Fruit fly (Drosophila melanogaster) whole organism, embryonic: Measurements from ENCODE around the gene CG6654.

ENCODE experiments used
- Adf1 ChIP-seq: fragments of 200-800 bp; sonication (Bioruptor generic); IDR thresholded peaks from 2 replicates; pipeline ENCODE4 v1.3.6; 2022; ENCODE audit warnings: missing biosample characterization, missing genetic modification characterization
- Antp ChIP-seq: fragments of 200-800 bp; sonication (Bioruptor generic); optimal IDR thresholded peaks from 3 replicates; lab custom pipeline; 2016; ENCODE audit warnings: missing biosample characterization, missing genetic modification characterization
- BEAF-32 ChIP-seq: fragments of 200-800 bp; sonication (Bioruptor generic); optimal IDR thresholded peaks from 3 replicates; lab custom pipeline; 2017; ENCODE audit warnings: missing biosample characterization, missing genetic modification characterization, mild to moderate bottlenecking, moderate library complexity, missing genetic modification reagents
- Bdp1 ChIP-seq: fragments of 200-800 bp; sonication (Bioruptor generic); optimal IDR thresholded peaks from 3 replicates; lab custom pipeline; 2016; ENCODE audit warnings: missing biosample characterization, missing genetic modification characterization
- BtbVII ChIP-seq: fragments of 200-800 bp; sonication (Bioruptor generic); optimal IDR thresholded peaks from 3 replicates; lab custom pipeline; 2017; ENCODE audit warnings: missing biosample characterization, mild to moderate bottlenecking, missing genetic modification characterization
- Bteb2 ChIP-seq: fragments of 200-800 bp; sonication (Bioruptor generic); optimal IDR thresholded peaks from 2 replicates; lab custom pipeline; 2016; ENCODE audit warnings: missing biosample characterization, missing genetic modification characterization
- CG10209 ChIP-seq: fragments of 200-800 bp; sonication (Bioruptor generic); optimal IDR thresholded peaks from 3 replicates; lab custom pipeline; 2017; ENCODE audit warnings: missing biosample characterization, mild to moderate bottlenecking, missing genetic modification characterization, missing genetic modification reagents
- CG10543 ChIP-seq: fragments of 200-800 bp; sonication (Bioruptor generic); optimal IDR thresholded peaks from 3 replicates; lab custom pipeline; 2017; ENCODE audit warnings: missing biosample characterization, mild to moderate bottlenecking, missing genetic modification characterization, moderate library complexity
- CG10654 ChIP-seq: fragments of 200-800 bp; sonication (Bioruptor generic); optimal IDR thresholded peaks from 2 replicates; lab custom pipeline; 2016; ENCODE audit warnings: missing biosample characterization, missing genetic modification characterization
- CG11093 ChIP-seq: fragments of 200-800 bp; sonication (Bioruptor generic); IDR thresholded peaks from 3 replicates; pipeline ENCODE4 v1.3.6; 2022; ENCODE audit warnings: missing biosample characterization, missing genetic modification characterization
- CG12155 ChIP-seq: fragments of 200-800 bp; sonication (Bioruptor generic); optimal IDR thresholded peaks from 3 replicates; lab custom pipeline; 2016; ENCODE audit warnings: missing biosample characterization, missing genetic modification characterization
- CG13894 ChIP-seq: fragments of 200-800 bp; sonication (Bioruptor generic); optimal IDR thresholded peaks from 3 replicates; lab custom pipeline; 2018; ENCODE audit warnings: missing biosample characterization, mild to moderate bottlenecking, missing genetic modification characterization, moderate library complexity
- CG14860 ChIP-seq: fragments of 200-800 bp; sonication (Bioruptor generic); IDR thresholded peaks from 3 replicates; pipeline ENCODE4 v1.3.6; 2022; ENCODE audit warnings: missing biosample characterization, missing genetic modification characterization; ENCODE audit not compliant: partially characterized antibody
- CG15269 ChIP-seq: fragments of 200-800 bp; sonication (Bioruptor generic); optimal IDR thresholded peaks from 2 replicates; lab custom pipeline; 2018; ENCODE audit warnings: missing biosample characterization, mild to moderate bottlenecking, missing genetic modification characterization, moderate library complexity
- CG2678 ChIP-seq: fragments of 200-800 bp; sonication (Bioruptor generic); optimal IDR thresholded peaks from 3 replicates; lab custom pipeline; 2019; ENCODE audit warnings: missing biosample characterization, mild to moderate bottlenecking, missing genetic modification characterization, moderate library complexity
- CG30020 ChIP-seq: fragments of 200-800 bp; optimal IDR thresholded peaks from 2 replicates; lab custom pipeline; 2019; ENCODE audit warnings: missing biosample characterization, mild to moderate bottlenecking, missing genetic modification characterization, moderate library complexity
- CG32532 ChIP-seq: fragments of 200-800 bp; sonication (Bioruptor generic); IDR thresholded peaks from 2 replicates; pipeline ENCODE4 v1.3.6; 2022; ENCODE audit warnings: missing biosample characterization, missing genetic modification characterization
- CG7357 ChIP-seq: fragments of 200-800 bp; sonication (Bioruptor generic); IDR thresholded peaks from 3 replicates; pipeline ENCODE4 v1.3.6; 2022; ENCODE audit warnings: missing biosample characterization, missing genetic modification characterization
- CG9817 ChIP-seq: fragments of 200-800 bp; sonication (Bioruptor generic); optimal IDR thresholded peaks from 2 replicates; lab custom pipeline; 2018; ENCODE audit warnings: missing biosample characterization, mild to moderate bottlenecking, missing genetic modification characterization, moderate library complexity
- HHEX ChIP-seq: fragments of 200-800 bp; sonication (Bioruptor generic); optimal IDR thresholded peaks from 3 replicates; lab custom pipeline; 2017; ENCODE audit warnings: missing biosample characterization, mild to moderate bottlenecking, missing genetic modification characterization, missing genetic modification reagents
- Hr39 ChIP-seq: fragments of >200 bp; optimal IDR thresholded peaks from 2 replicates; lab custom pipeline; 2017
- Hr51 ChIP-seq, 2 experiments: fragments of 200-800 bp; sonication (Bioruptor generic); optimal IDR thresholded peaks; 2 replicates in 1 of 2; 3 replicates in 1 of 2; lab custom pipeline; 2016 to 2018; ENCODE audit warnings: missing biosample characterization in 2 of 2, missing genetic modification characterization in 2 of 2, mild to moderate bottlenecking in 1 of 2, moderate library complexity in 1 of 2
- Hsf ChIP-seq: fragments of 200-800 bp; sonication (Bioruptor generic); optimal IDR thresholded peaks from 3 replicates; lab custom pipeline; 2016; ENCODE audit warnings: missing biosample characterization, missing genetic modification characterization
- Jarid2 ChIP-seq: fragments of 200-800 bp; sonication (Bioruptor generic); optimal IDR thresholded peaks from 3 replicates; lab custom pipeline; 2017; ENCODE audit warnings: mild to moderate bottlenecking, missing biosample characterization, missing genetic modification reagents, missing genetic modification characterization
- Lpt ChIP-seq: fragments of >200 bp; optimal IDR thresholded peaks from 2 replicates; lab custom pipeline; 2018; ENCODE audit warnings: missing biosample characterization, missing genetic modification characterization
- Nf-YC ChIP-seq: fragments of 200-800 bp; optimal IDR thresholded peaks from 3 replicates; lab custom pipeline; 2019; ENCODE audit warnings: missing biosample characterization, mild to moderate bottlenecking, missing genetic modification characterization, moderate library complexity
- Six4 ChIP-seq: fragments of 200-800 bp; sonication (Bioruptor generic); optimal IDR thresholded peaks from 2 replicates; lab custom pipeline; 2016; ENCODE audit warnings: missing biosample characterization, missing genetic modification characterization
- Sry-δ ChIP-seq: fragments of 200-800 bp; sonication (Bioruptor generic); optimal IDR thresholded peaks from 2 replicates; lab custom pipeline; 2016; ENCODE audit warnings: missing biosample characterization, missing genetic modification characterization
- ase ChIP-seq: fragments of 200-800 bp; sonication (Bioruptor generic); IDR thresholded peaks from 3 replicates; pipeline ENCODE4 v1.3.6; 2022; ENCODE audit warnings: missing biosample characterization, missing genetic modification characterization
- bab2 ChIP-seq: fragments of 200-800 bp; sonication (Bioruptor generic); optimal IDR thresholded peaks from 2 replicates; lab custom pipeline; 2016; ENCODE audit warnings: missing biosample characterization, missing genetic modification characterization
- cas ChIP-seq: fragments of 200-800 bp; sonication (Bioruptor generic); IDR thresholded peaks from 2 replicates; pipeline ENCODE4 v1.3.6; 2022; ENCODE audit warnings: missing biosample characterization, missing genetic modification characterization
- chn ChIP-seq: fragments of 200-800 bp; sonication (Bioruptor generic); optimal IDR thresholded peaks from 2 replicates; lab custom pipeline; 2016; ENCODE audit warnings: missing biosample characterization, missing genetic modification characterization
- exex ChIP-seq: fragments of 200-800 bp; sonication (Bioruptor generic); optimal IDR thresholded peaks from 4 replicates; lab custom pipeline; 2018; ENCODE audit warnings: missing biosample characterization, mild to moderate bottlenecking, missing genetic modification characterization, moderate library complexity
- fd102C ChIP-seq: fragments of 200-800 bp; sonication (Bioruptor generic); optimal IDR thresholded peaks from 2 replicates; lab custom pipeline; 2018; ENCODE audit warnings: missing biosample characterization, mild to moderate bottlenecking, missing genetic modification characterization, moderate library complexity
- ham ChIP-seq: fragments of 200-800 bp; sonication (Bioruptor generic); IDR thresholded peaks from 2 replicates; pipeline ENCODE4 v1.3.6; 2022; ENCODE audit warnings: missing biosample characterization, missing genetic modification characterization
- jigr1 ChIP-seq: fragments of 200-800 bp; sonication (Bioruptor generic); IDR thresholded peaks from 3 replicates; pipeline ENCODE4 v1.3.6; 2022; ENCODE audit warnings: missing biosample characterization, missing genetic modification characterization
- jumu ChIP-seq: fragments of 200-800 bp; sonication (Bioruptor generic); optimal IDR thresholded peaks from 3 replicates; lab custom pipeline; 2016; ENCODE audit warnings: missing biosample characterization, missing genetic modification characterization
- kni ChIP-seq: fragments of 200-800 bp; sonication (Bioruptor generic); optimal IDR thresholded peaks from 3 replicates; lab custom pipeline; 2017; ENCODE audit warnings: mild to moderate bottlenecking, missing biosample characterization, missing genetic modification reagents, missing genetic modification characterization
- maf-S ChIP-seq: fragments of 200-800 bp; sonication (Bioruptor generic); optimal IDR thresholded peaks from 2 replicates; lab custom pipeline; 2016; ENCODE audit warnings: missing biosample characterization, missing genetic modification characterization
- mld ChIP-seq: fragments of 200-800 bp; sonication (Bioruptor generic); IDR thresholded peaks from 3 replicates; pipeline ENCODE4 v1.3.6; 2022; ENCODE audit warnings: missing biosample characterization, missing genetic modification characterization; ENCODE audit not compliant: partially characterized antibody
- ranshi ChIP-seq: fragments of 200-800 bp; sonication (Bioruptor generic); IDR thresholded peaks from 2 replicates; pipeline ENCODE4 v1.3.6; 2022; ENCODE audit warnings: missing biosample characterization, missing genetic modification characterization
- scrt ChIP-seq: fragments of 200-800 bp; sonication (Bioruptor generic); optimal IDR thresholded peaks from 2 replicates; lab custom pipeline; 2018; ENCODE audit warnings: missing biosample characterization, mild to moderate bottlenecking, missing genetic modification characterization, moderate library complexity
- sens-2 ChIP-seq: fragments of 200-800 bp; sonication (Bioruptor generic); IDR thresholded peaks from 2 replicates; pipeline ENCODE4 v1.3.6; 2022; ENCODE audit warnings: missing biosample characterization, missing genetic modification characterization
- sob ChIP-seq: fragments of 200-800 bp; sonication (Bioruptor generic); IDR thresholded peaks from 2 replicates; pipeline ENCODE4 v1.3.6; 2022; ENCODE audit warnings: missing biosample characterization, missing genetic modification characterization
- tll ChIP-seq, 2 experiments: fragments of 200-800 bp in 1 of 2; fragments of >200 bp in 1 of 2; sonication (Bioruptor generic) in 1 of 2; optimal IDR thresholded peaks; 2 replicates each; lab custom pipeline; 2017 to 2019; ENCODE audit warnings: missing biosample characterization in 2 of 2, missing genetic modification characterization in 2 of 2, mild to moderate bottlenecking in 1 of 2, moderate library complexity in 1 of 2
- unpg ChIP-seq: fragments of 200-800 bp; sonication (Bioruptor generic); optimal IDR thresholded peaks from 3 replicates; lab custom pipeline; 2018; ENCODE audit warnings: missing biosample characterization, mild to moderate bottlenecking, missing genetic modification characterization, moderate library complexity
- vfl ChIP-seq: fragments of 200-800 bp; sonication (Bioruptor generic); optimal IDR thresholded peaks from 2 replicates; lab custom pipeline; 2016; ENCODE audit warnings: missing biosample characterization, missing genetic modification characterization
- z ChIP-seq: fragments of 200-800 bp; sonication (Bioruptor generic); IDR thresholded peaks from 3 replicates; pipeline ENCODE4 v1.3.6; 2022; ENCODE audit warnings: missing biosample characterization, missing genetic modification characterization
- zen2 ChIP-seq: fragments of 200-800 bp; sonication (Bioruptor generic); IDR thresholded peaks from 3 replicates; pipeline ENCODE4 v1.3.6; 2022; ENCODE audit warnings: missing biosample characterization, missing genetic modification characterization; ENCODE audit not compliant: partially characterized antibody

Gene CG6654

dm6 chr3R:15208712-15209499, 4.6 kb downstream of the CG6654 start, which contains the start of the genes Spn88Eb and Mau2 (continued):
- TF ChIP-seq sens-2 (GFP tag; lab: Robert Waterston, UW) (peak; percentile 40; the same call in 1 of the 2 replicates), CG2678 (no peak), Adf1 (GFP tag; lab: Robert Waterston, UW) (peak; percentile 49; the same call in 1 of the 2 replicates), chn (GFP tag; lab: Kevin White, UChicago) (peak; percentile 75), CG10543 (GFP tag; lab: Kevin White, UChicago) (peak; percentile 64), Hr51 (GFP tag; optimal IDR thresholded peaks at IDR 0.05; lab: Kevin White, UChicago) (peak in 1 of 2 experiments; percentile 79), CG30020 (tag; lab: Kevin White, UChicago) (peak; percentile 72), exex (no peak), Lpt (GFP tag; lab: Kevin White, UChicago) (no peak), HHEX (GFP tag; lab: Kevin White, UChicago) (peak; percentile 42), sob (GFP tag; lab: Robert Waterston, UW) (peak; percentile 94), scrt (GFP tag; lab: Kevin White, UChicago) (no peak), Sry-δ (GFP tag; lab: Kevin White, UChicago) (peak; percentile 90), maf-S (peak; percentile 53), CG32532 (GFP tag; lab: Robert Waterston, UW) (peak; percentile 85), fd102C (GFP tag; lab: Kevin White, UChicago) (peak; percentile 38), kni (GFP tag; lab: Kevin White, UChicago) (no peak), jumu (GFP tag; lab: Kevin White, UChicago) (peak; percentile 76), tll (GFP tag; optimal IDR thresholded peaks at IDR 0.05; lab: Kevin White, UChicago) (no peak), cas (peak; percentile 47; the same call in 1 of the 2 replicates), Bdp1 (GFP tag; lab: Kevin White, UChicago) (peak; percentile 56), BtbVII (GFP tag; lab: Kevin White, UChicago) (no peak), CG9817 (tag; lab: Kevin White, UChicago) (peak; percentile 71), mld (peak; percentile 11; the same call in 1 of the 3 replicates), Hsf (GFP tag; lab: Kevin White, UChicago) (peak; percentile 49), CG10209 (GFP tag; lab: Kevin White, UChicago) (peak; percentile 40), Bteb2 (GFP tag; lab: Kevin White, UChicago) (peak; percentile 21), Hr39 (lab: Kevin White, UChicago) (no peak), Jarid2 (GFP tag; lab: Kevin White, UChicago) (no peak), CG13894 (no peak), ham (no peak), bab2 (peak; percentile 61), CG12155 (GFP tag; lab: Kevin White, UChicago) (peak; percentile 64), CG10654 (peak; percentile 34), zen2 (GFP tag; lab: Robert Waterston, UW) (no peak; the same call in 2 of the 3 replicates), ranshi (peak; percentile 66), unpg (GFP tag; lab: Kevin White, UChicago) (no peak), CG14860 (peak; percentile 46; the same call in 2 of the 3 replicates), Antp (GFP tag; lab: Kevin White, UChicago) (peak; percentile 75), ase (GFP tag; lab: Robert Waterston, UW) (peak; percentile 42; the same call in 1 of the 3 replicates), CG15269 (no peak), CG7357 (GFP tag; lab: Robert Waterston, UW) (no peak), vfl (GFP tag; lab: Kevin White, UChicago) (peak; percentile 45), jigr1 (GFP tag; lab: Robert Waterston, UW) (no peak), Six4 (peak; percentile 38), Nf-YC (tag; lab: Kevin White, UChicago) (peak; percentile 67), CG11093 (no peak; the same call in 2 of the 3 replicates), z (no peak), BEAF-32 (GFP tag; lab: Kevin White, UChicago) (peak; percentile 82)
